Worm (Caenorhabditis elegans): ENCODE results near the gene F42A9.17.
A peak's percentile ranks its signal among the peaks of the same experiment; 100 is the strongest.

F42A9.17 gene

ce11 chrIV:8628262-8628661 is 16.5 kb upstream of the F42A9.17 start:
- TF ChIP-seq egl-27 (tag; optimal IDR thresholded peaks at IDR 0.05) (no peak), fkh-10 (GFP tag; optimal IDR thresholded peaks at IDR 0.05) (peak; percentile 58), hlh-4 (tag; optimal IDR thresholded peaks at IDR 0.05) (no peak), nhr-19 (GFP tag; conservative IDR thresholded peaks at IDR 0.05) (no peak), aly-2 (tag; optimal IDR thresholded peaks at IDR 0.05) (no peak), xbp-1 (tag; optimal IDR thresholded peaks at IDR 0.05) (no peak), Y116A8C.19 (tag; optimal IDR thresholded peaks at IDR 0.05; ENCODE audit: borderline replicate concordance) (no peak), unc-86 (tag; optimal IDR thresholded peaks at IDR 0.05) (no peak), blmp-1 (tag; optimal IDR thresholded peaks at IDR 0.05) (peak; percentile 31), lin-14 (GFP tag; optimal IDR thresholded peaks at IDR 0.05) (peak; percentile 55), F16B12.6 (tag; optimal IDR thresholded peaks at IDR 0.05) (no peak)

- TF ChIP-seq irx-1 (tag; optimal IDR thresholded peaks at IDR 0.05) (no peak), efl-1 (optimal IDR thresholded peaks at IDR 0.05) (peak in 1 of 2 experiments; percentile 18), efl-1 (GFP tag; optimal IDR thresholded peaks at IDR 0.05 in 1 of 2) (no peak), nhr-19 (GFP tag; conservative IDR thresholded peaks at IDR 0.05) (0 out of 2 replicates have a peak, but pooled peaks have one; percentile 12), nhr-28 (tag; optimal IDR thresholded peaks at IDR 0.05) (no peak), lsy-2 (tag; optimal IDR thresholded peaks at IDR 0.05) (peak in 1 of 2 experiments; percentile 49), skn-1 (tag; optimal IDR thresholded peaks at IDR 0.05) (peak; percentile 48), nhr-20 (tag; optimal IDR thresholded peaks at IDR 0.05) (peak; percentile 56), C16A3.4 (tag; optimal IDR thresholded peaks at IDR 0.05) (no peak), nhr-90 (tag; optimal IDR thresholded peaks at IDR 0.05; ENCODE audit: poor library complexity) (peak; percentile 29), hlh-4 (tag; optimal IDR thresholded peaks at IDR 0.05) (no peak), ceh-8 (GFP tag; optimal IDR thresholded peaks at IDR 0.05) (no peak), swsn-7 (tag; optimal IDR thresholded peaks at IDR 0.05) (peak; percentile 22), aly-2 (tag; optimal IDR thresholded peaks at IDR 0.05) (no peak), zag-1 (tag; optimal IDR thresholded peaks at IDR 0.05) (no peak), dsc-1 (tag; optimal IDR thresholded peaks at IDR 0.05) (no peak), nhr-76 (tag; optimal IDR thresholded peaks at IDR 0.05) (no peak), mep-1 (tag; optimal IDR thresholded peaks at IDR 0.05) (peak; percentile 24), ceh-82 (tag; optimal IDR thresholded peaks at IDR 0.05) (peak in 2 of 3 experiments; percentile 7 to 17), nhr-47 (tag; optimal IDR thresholded peaks at IDR 0.05) (peak; percentile 32), aha-1 (tag; optimal IDR thresholded peaks at IDR 0.05) (no peak), ztf-4 (tag; optimal IDR thresholded peaks at IDR 0.05) (no peak), ama-1 (optimal IDR thresholded peaks at IDR 0.05) (no peak), lin-14 (GFP tag; optimal IDR thresholded peaks at IDR 0.05) (peak; percentile 86), elt-2 (tag; optimal IDR thresholded peaks at IDR 0.05) (no peak), fkh-10 (GFP tag; optimal IDR thresholded peaks at IDR 0.05) (no peak), elt-3 (tag; optimal IDR thresholded peaks at IDR 0.05) (peak in 1 of 6 experiments; percentile 27), C34B4.2 (tag; optimal IDR thresholded peaks at IDR 0.05) (no peak), xbp-1 (tag; optimal IDR thresholded peaks at IDR 0.05) (peak; percentile 9), nhr-84 (tag; optimal IDR thresholded peaks at IDR 0.05) (no peak), efl-3 (GFP tag; optimal IDR thresholded peaks at IDR 0.05) (no peak), unc-98 (GFP tag; IDR thresholded peaks at IDR 0.05) (no peak), lin-35 (GFP tag; optimal IDR thresholded peaks at IDR 0.05) (peak in 1 of 2 experiments; percentile 47), nhr-77 (tag; optimal IDR thresholded peaks at IDR 0.05) (peak; percentile 59), blmp-1 (tag; optimal IDR thresholded peaks at IDR 0.05) (peak; percentile 63), nhr-71 (tag; optimal IDR thresholded peaks at IDR 0.05) (peak; percentile 54), vab-15 (tag; optimal IDR thresholded peaks at IDR 0.05) (no peak), tbx-2 (tag; optimal IDR thresholded peaks at IDR 0.05) (peak; percentile 20), nhr-237 (tag; optimal IDR thresholded peaks at IDR 0.05) (no peak), fkh-8 (tag; optimal IDR thresholded peaks at IDR 0.05) (no peak), nhr-85 (tag) (peak; percentile 88), pag-3 (tag; optimal IDR thresholded peaks at IDR 0.05; ENCODE audit: borderline replicate concordance, insufficient read depth) (no peak), mdl-1 (tag; optimal IDR thresholded peaks at IDR 0.05) (peak in 1 of 2 experiments; percentile 13), grh-1 (GFP tag; IDR thresholded peaks at IDR 0.05) (no peak), sup-37 (GFP tag; optimal IDR thresholded peaks at IDR 0.05) (no peak), zip-4 (GFP tag; optimal IDR thresholded peaks at IDR 0.05) (no peak), fos-1 (tag; optimal IDR thresholded peaks at IDR 0.05) (no peak), unc-86 (tag; optimal IDR thresholded peaks at IDR 0.05) (no peak)
Observed at ce11 chrIV:8627328-8627727, 15.6 kb upstream of the F42A9.17 start, which contains the start of gene F42A9.11. Gene F42A9.11 (plus strand): TSS chrIV:8627637.

All from whole organism, L1 larva.